Fruit fly (Drosophila melanogaster) whole organism, embryonic: ENCODE results near the gene Surf1.

Experiments used
- Blimp-1 ChIP-seq: fragments of 200-800 bp; sonication (Bioruptor generic); optimal IDR thresholded peaks from 3 replicates; lab custom pipeline; 2018; ENCODE audit warnings: missing biosample characterization, missing genetic modification characterization, mild to moderate bottlenecking, moderate library complexity, missing genetic modification reagents
- BtbVII ChIP-seq: fragments of 200-800 bp; sonication (Bioruptor generic); optimal IDR thresholded peaks from 3 replicates; lab custom pipeline; 2017; ENCODE audit warnings: missing biosample characterization, mild to moderate bottlenecking, missing genetic modification characterization
- CG1024 ChIP-seq: fragments of 200-800 bp; sonication (Bioruptor generic); IDR thresholded peaks from 2 replicates; pipeline ENCODE4 v1.3.6; 2022; ENCODE audit warnings: missing biosample characterization, missing genetic modification characterization
- CG10431 ChIP-seq: fragments of 200-800 bp; sonication (Bioruptor generic); optimal IDR thresholded peaks from 3 replicates; lab custom pipeline; 2018; ENCODE audit warnings: missing biosample characterization, mild to moderate bottlenecking, missing genetic modification characterization
- CG10543 ChIP-seq: fragments of 200-800 bp; sonication (Bioruptor generic); optimal IDR thresholded peaks from 3 replicates; lab custom pipeline; 2017; ENCODE audit warnings: missing biosample characterization, mild to moderate bottlenecking, missing genetic modification characterization, moderate library complexity
- CG11093 ChIP-seq: fragments of 200-800 bp; sonication (Bioruptor generic); IDR thresholded peaks from 3 replicates; pipeline ENCODE4 v1.3.6; 2022; ENCODE audit warnings: missing biosample characterization, missing genetic modification characterization
- CG13287 ChIP-seq: fragments of 200-800 bp; sonication (Bioruptor generic); IDR thresholded peaks from 2 replicates; pipeline ENCODE4 v1.3.6; 2022; ENCODE audit warnings: missing biosample characterization, missing genetic modification characterization; ENCODE audit not compliant: partially characterized antibody
- CG14710 ChIP-seq: fragments of 200-800 bp; sonication (Bioruptor generic); optimal IDR thresholded peaks from 3 replicates; lab custom pipeline; 2019; ENCODE audit warnings: missing biosample characterization, mild to moderate bottlenecking, missing genetic modification characterization, moderate library complexity
- CG15269 ChIP-seq: fragments of 200-800 bp; sonication (Bioruptor generic); optimal IDR thresholded peaks from 2 replicates; lab custom pipeline; 2018; ENCODE audit warnings: missing biosample characterization, mild to moderate bottlenecking, missing genetic modification characterization, moderate library complexity
- CG17186 ChIP-seq: fragments of 200-800 bp; sonication (Bioruptor generic); optimal IDR thresholded peaks from 3 replicates; lab custom pipeline; 2017; ENCODE audit warnings: missing biosample characterization, missing genetic modification reagents, missing genetic modification characterization
- CG18599 ChIP-seq: fragments of 200-800 bp; sonication (Bioruptor generic); optimal IDR thresholded peaks from 3 replicates; lab custom pipeline; 2017; ENCODE audit warnings: missing biosample characterization, missing genetic modification characterization, mild to moderate bottlenecking, moderate library complexity, missing genetic modification reagents
- CG18764 ChIP-seq: fragments of 200-800 bp; sonication (Bioruptor generic); optimal IDR thresholded peaks from 3 replicates; lab custom pipeline; 2016; ENCODE audit warnings: missing biosample characterization, missing genetic modification characterization
- CG2202 ChIP-seq: fragments of 200-800 bp; sonication (Bioruptor generic); optimal IDR thresholded peaks from 2 replicates; lab custom pipeline; 2018; ENCODE audit warnings: missing biosample characterization, mild to moderate bottlenecking, missing genetic modification characterization
- CG2712 ChIP-seq: fragments of 200-800 bp; optimal IDR thresholded peaks from 3 replicates; lab custom pipeline; 2019; ENCODE audit warnings: missing biosample characterization, mild to moderate bottlenecking, missing genetic modification characterization, moderate library complexity
- CG31365 ChIP-seq: fragments of 200-800 bp; sonication (Bioruptor generic); optimal IDR thresholded peaks from 2 replicates; lab custom pipeline; 2018; ENCODE audit warnings: missing biosample characterization, mild to moderate bottlenecking, missing genetic modification characterization
- CG3163 ChIP-seq: fragments of 200-800 bp; sonication (Bioruptor generic); optimal IDR thresholded peaks from 3 replicates; lab custom pipeline; 2016; ENCODE audit warnings: missing biosample characterization, missing genetic modification characterization
- CG32772 ChIP-seq: fragments of 200-800 bp; sonication (Bioruptor generic); IDR thresholded peaks from 2 replicates; pipeline ENCODE4 v1.3.6; 2022; ENCODE audit warnings: missing biosample characterization, missing genetic modification characterization
- CG33213 ChIP-seq: fragments of 200-800 bp; sonication (Bioruptor generic); optimal IDR thresholded peaks from 3 replicates; lab custom pipeline; 2016; ENCODE audit warnings: missing biosample characterization, missing genetic modification characterization
- CG4730 ChIP-seq: fragments of 200-800 bp; sonication (Bioruptor generic); IDR thresholded peaks from 2 replicates; pipeline ENCODE4 v1.3.6; 2022; ENCODE audit warnings: missing biosample characterization, missing genetic modification characterization
- CG8281 ChIP-seq: fragments of 200-800 bp; sonication (Bioruptor generic); optimal IDR thresholded peaks from 2 replicates; lab custom pipeline; 2018; ENCODE audit warnings: missing biosample characterization, mild to moderate bottlenecking, missing genetic modification characterization, moderate library complexity
- Doc3 ChIP-seq: fragments of 200-800 bp; sonication (Bioruptor generic); IDR thresholded peaks from 3 replicates; pipeline ENCODE4 v1.3.6; 2022; ENCODE audit warnings: missing biosample characterization, missing genetic modification characterization; ENCODE audit not compliant: partially characterized antibody
- Dp ChIP-seq: fragments of 200-800 bp; sonication (Bioruptor generic); optimal IDR thresholded peaks from 2 replicates; lab custom pipeline; 2018; ENCODE audit warnings: missing biosample characterization, mild to moderate bottlenecking, missing genetic modification characterization, moderate library complexity
- E2f1 ChIP-seq: fragments of 200-800 bp; sonication (Bioruptor generic); IDR thresholded peaks from 2 replicates; pipeline ENCODE4 v1.3.6; 2022; ENCODE audit warnings: missing biosample characterization, missing genetic modification characterization
- Ets65A ChIP-seq: fragments of 200-800 bp; sonication (Bioruptor generic); peaks from one replicate; lab custom pipeline; 2016; ENCODE audit warnings: missing biosample characterization, missing genetic modification characterization
- H15 ChIP-seq: fragments of 200-800 bp; sonication (Bioruptor generic); IDR thresholded peaks from 3 replicates; pipeline ENCODE4 v1.3.6; 2022; ENCODE audit warnings: missing biosample characterization, missing genetic modification characterization
- MTF-1 ChIP-seq: fragments of 200-800 bp; sonication (Bioruptor generic); optimal IDR thresholded peaks from 2 replicates; lab custom pipeline; 2018; ENCODE audit warnings: missing biosample characterization, mild to moderate bottlenecking, missing genetic modification characterization, borderline replicate concordance
- Med ChIP-seq: fragments of 200-800 bp; sonication (Bioruptor generic); peaks from one replicate; lab custom pipeline; 2016; ENCODE audit warnings: missing biosample characterization, missing genetic modification characterization, mild to moderate bottlenecking, inconsistent platforms, moderate library complexity
- NFAT ChIP-seq: fragments of 200-800 bp; sonication (Bioruptor generic); IDR thresholded peaks from 2 replicates; pipeline ENCODE4 v1.3.6; 2022; ENCODE audit warnings: missing biosample characterization, missing genetic modification characterization
- NK7.1 ChIP-seq: fragments of 200-800 bp; sonication (Bioruptor generic); optimal IDR thresholded peaks from 3 replicates; lab custom pipeline; 2016; ENCODE audit warnings: missing biosample characterization, missing genetic modification characterization
- Nf-YC ChIP-seq: fragments of 200-800 bp; optimal IDR thresholded peaks from 3 replicates; lab custom pipeline; 2019; ENCODE audit warnings: missing biosample characterization, mild to moderate bottlenecking, missing genetic modification characterization, moderate library complexity
- Optix ChIP-seq: fragments of 200-800 bp; sonication (Bioruptor generic); IDR thresholded peaks from 3 replicates; pipeline ENCODE4 v1.3.6; 2022; ENCODE audit warnings: missing biosample characterization, missing genetic modification characterization
- Rfx ChIP-seq: fragments of 200-800 bp; sonication (Bioruptor generic); IDR thresholded peaks from 2 replicates; pipeline ENCODE4 v1.3.6; 2022; ENCODE audit warnings: missing biosample characterization, missing genetic modification characterization
- Side ChIP-seq: fragments of 200-800 bp; sonication (Bioruptor generic); optimal IDR thresholded peaks from 2 replicates; lab custom pipeline; 2016; ENCODE audit warnings: missing biosample characterization, missing genetic modification characterization
- Six4 ChIP-seq: fragments of 200-800 bp; sonication (Bioruptor generic); optimal IDR thresholded peaks from 2 replicates; lab custom pipeline; 2016; ENCODE audit warnings: missing biosample characterization, missing genetic modification characterization
- Xbp1 ChIP-seq: fragments of 200-800 bp; sonication (Bioruptor generic); optimal IDR thresholded peaks from 3 replicates; lab custom pipeline; 2016; ENCODE audit warnings: missing biosample characterization, mild to moderate bottlenecking, missing genetic modification characterization
- Xrp1 ChIP-seq: fragments of 200-800 bp; sonication (Bioruptor generic); IDR thresholded peaks from 2 replicates; pipeline ENCODE4 v1.3.6; 2022; ENCODE audit warnings: missing biosample characterization, missing genetic modification characterization
- chm ChIP-seq: fragments of 200-800 bp; sonication (Bioruptor generic); IDR thresholded peaks from 2 replicates; pipeline ENCODE4 v1.3.6; 2022; ENCODE audit warnings: missing biosample characterization, missing genetic modification characterization
- cwo ChIP-seq: fragments of 200-800 bp; sonication (Bioruptor generic); optimal IDR thresholded peaks from 3 replicates; lab custom pipeline; 2017; ENCODE audit warnings: missing biosample characterization, missing genetic modification characterization, mild to moderate bottlenecking, moderate library complexity, missing genetic modification reagents
- exex ChIP-seq: fragments of 200-800 bp; sonication (Bioruptor generic); optimal IDR thresholded peaks from 4 replicates; lab custom pipeline; 2018; ENCODE audit warnings: missing biosample characterization, mild to moderate bottlenecking, missing genetic modification characterization, moderate library complexity
- h ChIP-seq: fragments of >200 bp; optimal IDR thresholded peaks from 2 replicates; lab custom pipeline; 2017
- knrl ChIP-seq: fragments of 200-800 bp; sonication (Bioruptor generic); IDR thresholded peaks from 3 replicates; pipeline ENCODE4 v1.3.6; 2022; ENCODE audit warnings: missing biosample characterization, missing genetic modification characterization; ENCODE audit not compliant: partially characterized antibody
- mam ChIP-seq: fragments of 200-800 bp; sonication (Bioruptor generic); optimal IDR thresholded peaks from 3 replicates; lab custom pipeline; 2016; ENCODE audit warnings: missing biosample characterization, missing genetic modification characterization
- odd ChIP-seq: fragments of 200-800 bp; sonication (Bioruptor generic); optimal IDR thresholded peaks from 2 replicates; lab custom pipeline; 2017; ENCODE audit warnings: missing biosample characterization, mild to moderate bottlenecking, missing genetic modification characterization
- onecut ChIP-seq: fragments of 200-800 bp; sonication (Bioruptor generic); IDR thresholded peaks from 2 replicates; pipeline ENCODE4 v1.3.6; 2022; ENCODE audit warnings: missing biosample characterization, missing genetic modification characterization
- pb ChIP-seq: fragments of 200-800 bp; sonication (Bioruptor generic); optimal IDR thresholded peaks from 3 replicates; lab custom pipeline; 2016; ENCODE audit warnings: missing biosample characterization, missing genetic modification characterization
- pfk ChIP-seq: fragments of 200-800 bp; sonication (Bioruptor generic); optimal IDR thresholded peaks from 2 replicates; lab custom pipeline; 2018; ENCODE audit warnings: missing biosample characterization, mild to moderate bottlenecking, missing genetic modification characterization, moderate library complexity
- prd ChIP-seq, 3 experiments: fragments of >200 bp in 2 of 3; fragments of 200-800 bp in 1 of 3; sonication (Bioruptor generic) in 1 of 3; optimal IDR thresholded peaks in 2 of 3; IDR thresholded peaks in 1 of 3; 2 replicates in 2 of 3; 3 replicates in 1 of 3; pipeline versions ENCODE4 v1.3.6 to Lab custom; 2017 to 2022; ENCODE audit warnings: missing biosample characterization in 1 of 3, missing genetic modification characterization in 1 of 3
- stwl ChIP-seq: fragments of 200-800 bp; sonication (Bioruptor generic); optimal IDR thresholded peaks from 3 replicates; lab custom pipeline; 2018; ENCODE audit warnings: missing biosample characterization, mild to moderate bottlenecking, missing genetic modification characterization, moderate library complexity
- vfl ChIP-seq: fragments of 200-800 bp; sonication (Bioruptor generic); optimal IDR thresholded peaks from 2 replicates; lab custom pipeline; 2016; ENCODE audit warnings: missing biosample characterization, missing genetic modification characterization
- wor ChIP-seq: fragments of 200-800 bp; sonication (Bioruptor generic); IDR thresholded peaks from 2 replicates; pipeline ENCODE4 v1.3.6; 2022; ENCODE audit warnings: missing biosample characterization, missing genetic modification characterization

The Surf1 gene

dm6 chr3L:6981823-6982222, 23.7 kb downstream of the Surf1 start (continued):
- TF ChIP-seq wor (no peak), mam (GFP tag; lab: Kevin White, UChicago) (no peak), MTF-1 (no peak), pfk (GFP tag; lab: Kevin White, UChicago) (no peak), CG13287 (GFP tag; lab: Robert Waterston, UW) (no peak), CG1024 (GFP tag; lab: Robert Waterston, UW) (0 out of 2 replicates have a peak, but pooled peaks have one; percentile 24), CG4730 (no peak), CG2202 (tag; lab: Kevin White, UChicago) (peak; percentile 43), H15 (GFP tag; lab: Robert Waterston, UW) (no peak), CG17186 (GFP tag; lab: Kevin White, UChicago) (no peak), Xbp1 (GFP tag; lab: Kevin White, UChicago) (peak; percentile 38), knrl (no peak), CG31365 (tag; lab: Kevin White, UChicago) (no peak), CG3163 (GFP tag; lab: Kevin White, UChicago) (no peak), BtbVII (no peak), CG18599 (GFP tag; lab: Kevin White, UChicago) (peak; percentile 16), Nf-YC (tag; lab: Kevin White, UChicago) (no peak), onecut (GFP tag; lab: Robert Waterston, UW) (peak; percentile 38; the same call in 1 of the 2 replicates), Xrp1 (GFP tag; lab: Robert Waterston, UW) (peak; percentile 61), CG8281 (no peak), Med (peak; percentile 63), exex (tag; lab: Kevin White, UChicago) (no peak), CG33213 (GFP tag; lab: Kevin White, UChicago) (no peak), pb (GFP tag; lab: Kevin White, UChicago) (no peak), stwl (tag; lab: Kevin White, UChicago) (no peak), CG11093 (GFP tag; lab: Robert Waterston, UW) (no peak), NK7.1 (GFP tag; lab: Kevin White, UChicago) (no peak), CG18764 (GFP tag; lab: Kevin White, UChicago) (no peak), NFAT (GFP tag; lab: Robert Waterston, UW) (no peak), Six4 (GFP tag; lab: Kevin White, UChicago) (peak; percentile 29), Rfx (GFP tag; lab: Robert Waterston, UW) (no peak), E2f1 (0 out of 2 replicates have a peak, but pooled peaks have one; percentile 42), CG32772 (GFP tag; lab: Robert Waterston, UW) (no peak), CG10543 (GFP tag; lab: Kevin White, UChicago) (no peak), vfl (no peak), odd (GFP tag; lab: Kevin White, UChicago) (peak; percentile 25), Ets65A (GFP tag; lab: Kevin White, UChicago) (peak; percentile 16), CG14710 (tag; lab: Kevin White, UChicago) (peak; percentile 57), Doc3 (GFP tag; lab: Robert Waterston, UW) (no peak), CG15269 (tag; lab: Kevin White, UChicago) (peak; percentile 23), CG2712 (tag; lab: Kevin White, UChicago) (peak; percentile 77), Blimp-1 (GFP tag; lab: Kevin White, UChicago) (peak; percentile 43), Dp (GFP tag; lab: Kevin White, UChicago) (no peak), chm (GFP tag; lab: Robert Waterston, UW) (no peak), h (lab: Kevin White, UChicago) (no peak), Optix (GFP tag; lab: Robert Waterston, UW) (no peak), prd (optimal IDR thresholded peaks at IDR 0.05; lab: Kevin White, UChicago) (no peak), prd (GFP tag; IDR thresholded peaks at IDR 0.05; lab: Robert Waterston, UW) (peak; percentile 87; the same call in 2 of the 3 replicates), cwo (no peak), CG10431 (GFP tag; lab: Kevin White, UChicago) (no peak), Side (GFP tag; lab: Kevin White, UChicago) (no peak)
